Worm (Caenorhabditis elegans) whole organism, L4 larva: ENCODE results near the gene srt-52.
A peak's percentile ranks its signal among the peaks of the same experiment; 100 is the strongest.

ENCODE experiments used
- D1046.2 ChIP-seq: fragments of 200-800 bp; sonication (Bioruptor generic); IDR thresholded peaks from 2 replicates; pipeline ENCODE4 v1.3.6; 2022; ENCODE audit warnings: missing genetic modification characterization, missing compliant biosample characterization
- F10B5.3 ChIP-seq: sonication (generic microtip); optimal IDR thresholded peaks from 2 replicates; lab custom pipeline; 2016; ENCODE audit warnings: mild to moderate bottlenecking, missing genetic modification characterization, missing compliant biosample characterization
- F26F4.8 ChIP-seq: fragments of 200-800 bp; sonication (Bioruptor generic); conservative IDR thresholded peaks from 2 replicates; pipeline ENCODE4 v1.3.6; 2022; ENCODE audit warnings: missing genetic modification characterization, missing compliant biosample characterization
- Y105C5A.15 ChIP-seq: fragments of 200-800 bp; sonication (Bioruptor generic); IDR thresholded peaks from 2 replicates; pipeline ENCODE4 v1.3.6; 2022; ENCODE audit warnings: missing genetic modification characterization, missing compliant biosample characterization
- Y5F2A.4 ChIP-seq: fragments of 200-800 bp; sonication (Bioruptor generic); optimal IDR thresholded peaks from 2 replicates; lab custom pipeline; 2018; ENCODE audit warnings: mild to moderate bottlenecking, missing genetic modification characterization, missing compliant biosample characterization
- Y75B8A.6 ChIP-seq: fragments of 200-800 bp; sonication (Bioruptor generic); IDR thresholded peaks from 2 replicates; pipeline ENCODE4 v1.3.6; 2022; ENCODE audit warnings: missing genetic modification reagents, missing genetic modification characterization, missing compliant biosample characterization
- ZK337.2 ChIP-seq: fragments of 200-800 bp; sonication (Bioruptor generic); IDR thresholded peaks from 2 replicates; pipeline ENCODE4 v1.3.6; 2022; ENCODE audit warnings: missing genetic modification reagents, missing genetic modification characterization, missing compliant biosample characterization
- aha-1 ChIP-seq: fragments of 150-350 bp; peaks from one replicate; lab custom pipeline; 2014; ENCODE audit warnings: missing biosample characterization, missing genetic modification characterization
- arid-1 ChIP-seq: fragments of 200-800 bp; sonication (Bioruptor generic); conservative IDR thresholded peaks from 2 replicates; pipeline ENCODE4 v1.3.6; 2022; ENCODE audit warnings: missing genetic modification reagents, missing genetic modification characterization, missing compliant biosample characterization
- ceh-20 ChIP-seq: fragments of 200-800 bp; sonication (Bioruptor generic); IDR thresholded peaks from 2 replicates; pipeline ENCODE4 v1.3.6; 2022; ENCODE audit warnings: missing genetic modification reagents, missing genetic modification characterization, missing compliant biosample characterization
- ceh-28 ChIP-seq: fragments of 150-350 bp; optimal IDR thresholded peaks from 2 replicates; lab custom pipeline; 2014; ENCODE audit warnings: missing biosample characterization, missing genetic modification reagents, missing genetic modification characterization
- ceh-32 ChIP-seq: sonication (generic microtip); optimal IDR thresholded peaks from 2 replicates; lab custom pipeline; 2016; ENCODE audit warnings: mild to moderate bottlenecking, missing genetic modification characterization, missing compliant biosample characterization; ENCODE audit not compliant: poor library complexity
- ceh-44 ChIP-seq: fragments of 200-800 bp; sonication (Bioruptor generic); IDR thresholded peaks from 2 replicates; pipeline ENCODE4 v1.3.6; 2022; ENCODE audit warnings: missing genetic modification reagents, missing genetic modification characterization, missing compliant biosample characterization
- daf-16 ChIP-seq, 3 experiments: sonication (generic microtip); optimal IDR thresholded peaks; 2 replicates each; lab custom pipeline; 2016 to 2017; ENCODE audit warnings: missing genetic modification characterization in 3 of 3, missing genetic modification reagents in 3 of 3, mild to moderate bottlenecking in 2 of 3, missing compliant biosample characterization in 2 of 3, missing biosample characterization in 1 of 3, moderate library complexity in 1 of 3
- dmd-8 ChIP-seq: fragments of 200-800 bp; sonication (Bioruptor generic); IDR thresholded peaks from 2 replicates; pipeline ENCODE4 v1.3.6; 2022; ENCODE audit warnings: missing genetic modification characterization, missing compliant biosample characterization
- dmd-9 ChIP-seq: fragments of 200-800 bp; sonication (Bioruptor generic); IDR thresholded peaks from 2 replicates; pipeline ENCODE4 v1.3.6; 2022; ENCODE audit warnings: missing genetic modification reagents, missing genetic modification characterization, missing compliant biosample characterization
- duxl-1 ChIP-seq: sonication (generic microtip); optimal IDR thresholded peaks from 2 replicates; lab custom pipeline; 2016; ENCODE audit warnings: mild to moderate bottlenecking, missing genetic modification characterization, moderate library complexity, missing compliant biosample characterization; ENCODE audit not compliant: poor library complexity
- egl-27 ChIP-seq: sonication (generic microtip); optimal IDR thresholded peaks from 3 replicates; lab custom pipeline; 2017; ENCODE audit warnings: missing biosample characterization, missing genetic modification reagents, missing genetic modification characterization
- hif-1 ChIP-seq, 2 experiments: sonication (generic microtip); optimal IDR thresholded peaks; 2 replicates each; lab custom pipeline; 2016 to 2017; ENCODE audit warnings: missing compliant biosample characterization in 2 of 2, missing genetic modification characterization in 2 of 2, missing genetic modification reagents in 2 of 2, missing genotype in 2 of 2, mild to moderate bottlenecking in 1 of 2
- hlh-30 ChIP-seq: sonication (generic microtip); optimal IDR thresholded peaks from 2 replicates; lab custom pipeline; 2017; ENCODE audit warnings: antibody characterized with exemption, mild to moderate bottlenecking, missing genetic modification characterization, missing compliant biosample characterization; ENCODE audit not compliant: insufficient read depth
- jun-1 ChIP-seq: fragments of 150-350 bp; optimal IDR thresholded peaks from 2 replicates; lab custom pipeline; 2014; ENCODE audit warnings: missing biosample characterization, missing genetic modification reagents, missing genetic modification characterization
- lim-7 ChIP-seq: fragments of 200-800 bp; sonication (Bioruptor generic); IDR thresholded peaks from 2 replicates; pipeline ENCODE4 v1.3.6; 2022; ENCODE audit warnings: missing genetic modification characterization, missing compliant biosample characterization
- lin-1 ChIP-seq: fragments of 200-800 bp; sonication (Bioruptor generic); IDR thresholded peaks from 2 replicates; pipeline ENCODE4 v1.3.6; 2022; ENCODE audit warnings: missing genetic modification reagents, missing genetic modification characterization, missing compliant biosample characterization
- lin-15B ChIP-seq: fragments of 150-350 bp; sonication (generic microtip); optimal IDR thresholded peaks from 3 replicates; lab custom pipeline; 2014; ENCODE audit warnings: missing biosample characterization, missing genetic modification characterization
- lin-38 ChIP-seq: fragments of 200-800 bp; sonication (Bioruptor generic); IDR thresholded peaks from 2 replicates; pipeline ENCODE4 v1.3.6; 2022; ENCODE audit warnings: missing genetic modification reagents, missing genetic modification characterization, missing compliant biosample characterization
- madf-5 ChIP-seq, 2 experiments: fragments of 200-800 bp; sonication (Bioruptor generic); IDR thresholded peaks; 2 replicates each; pipeline ENCODE4 v1.3.6; 2022; ENCODE audit warnings: missing compliant biosample characterization in 2 of 2, missing genetic modification characterization in 2 of 2
- madf-9 ChIP-seq: fragments of 200-800 bp; sonication (Bioruptor generic); conservative IDR thresholded peaks from 2 replicates; pipeline ENCODE4 v1.3.6; 2022; ENCODE audit warnings: missing genetic modification reagents, missing genetic modification characterization, missing compliant biosample characterization
- mes-2 ChIP-seq: sonication (generic microtip); optimal IDR thresholded peaks from 2 replicates; lab custom pipeline; 2016; ENCODE audit warnings: missing genotype, mild to moderate bottlenecking, missing genetic modification characterization, missing compliant biosample characterization; ENCODE audit not compliant: poor library complexity, severe bottlenecking
- nhr-10 ChIP-seq: fragments of 150-350 bp; optimal IDR thresholded peaks from 2 replicates; lab custom pipeline; 2014; ENCODE audit warnings: missing biosample characterization, missing genetic modification characterization
- nhr-11 ChIP-seq: fragments of 150-350 bp; optimal IDR thresholded peaks from 2 replicates; lab custom pipeline; 2014; ENCODE audit warnings: missing biosample characterization, missing genetic modification characterization
- nhr-111 ChIP-seq: fragments of 200-800 bp; sonication (Bioruptor generic); optimal IDR thresholded peaks from 2 replicates; lab custom pipeline; 2018; ENCODE audit warnings: mild to moderate bottlenecking, missing genetic modification characterization, missing compliant biosample characterization
- nhr-28 ChIP-seq: fragments of 150-350 bp; optimal IDR thresholded peaks from 2 replicates; lab custom pipeline; 2014; ENCODE audit warnings: missing biosample characterization, missing genetic modification characterization
- nhr-48 ChIP-seq: sonication (generic microtip); optimal IDR thresholded peaks from 2 replicates; lab custom pipeline; 2016; ENCODE audit warnings: mild to moderate bottlenecking, missing genetic modification characterization, missing compliant biosample characterization
- nhr-6 ChIP-seq: fragments of 150-350 bp; optimal IDR thresholded peaks from 2 replicates; lab custom pipeline; 2014; ENCODE audit warnings: missing biosample characterization, missing genetic modification characterization
- nhr-76 ChIP-seq: fragments of 150-350 bp; optimal IDR thresholded peaks from 2 replicates; lab custom pipeline; 2014; ENCODE audit warnings: missing biosample characterization, missing genetic modification characterization
- php-3 ChIP-seq: fragments of 200-800 bp; sonication (Bioruptor generic); IDR thresholded peaks from 2 replicates; pipeline ENCODE4 v1.3.6; 2022; ENCODE audit warnings: missing genetic modification reagents, missing genetic modification characterization, missing compliant biosample characterization
- pqm-1 ChIP-seq: sonication (generic microtip); optimal IDR thresholded peaks from 2 replicates; lab custom pipeline; 2017; ENCODE audit warnings: missing biosample characterization, missing genetic modification characterization
- sdz-12 ChIP-seq: fragments of 200-800 bp; sonication (Bioruptor generic); optimal IDR thresholded peaks from 2 replicates; lab custom pipeline; 2018; ENCODE audit warnings: mild to moderate bottlenecking, missing genetic modification characterization, missing compliant biosample characterization
- snpc-1.2 ChIP-seq: fragments of 200-800 bp; sonication (Bioruptor generic); IDR thresholded peaks from 2 replicates; pipeline ENCODE4 v1.3.6; 2022; ENCODE audit warnings: missing genetic modification reagents, missing genetic modification characterization, missing compliant biosample characterization
- snpc-4 ChIP-seq: fragments of 150-350 bp; optimal IDR thresholded peaks from 2 replicates; lab custom pipeline; 2014; ENCODE audit warnings: missing biosample characterization, missing genetic modification characterization
- spr-1 ChIP-seq: sonication (generic microtip); optimal IDR thresholded peaks from 2 replicates; lab custom pipeline; 2016; ENCODE audit warnings: mild to moderate bottlenecking, missing genetic modification characterization, missing compliant biosample characterization
- spr-3 ChIP-seq: fragments of 200-800 bp; sonication (Bioruptor generic); optimal IDR thresholded peaks from 2 replicates; lab custom pipeline; 2018; ENCODE audit warnings: mild to moderate bottlenecking, missing genetic modification characterization, missing compliant biosample characterization
- tag-97 ChIP-seq: fragments of 200-800 bp; sonication (Bioruptor generic); IDR thresholded peaks from 2 replicates; pipeline ENCODE4 v1.3.6; 2022; ENCODE audit warnings: missing genetic modification characterization, missing compliant biosample characterization
- tra-1 ChIP-seq: fragments of 200-800 bp; sonication (Bioruptor generic); IDR thresholded peaks from 2 replicates; pipeline ENCODE4 v1.3.6; 2022; ENCODE audit warnings: missing genetic modification reagents, missing genetic modification characterization, missing compliant biosample characterization
- vab-7 ChIP-seq: fragments of 200-800 bp; sonication (Bioruptor generic); IDR thresholded peaks from 2 replicates; pipeline ENCODE4 v1.3.6; 2022; ENCODE audit warnings: missing genetic modification reagents, missing genetic modification characterization, missing compliant biosample characterization
- zag-1 ChIP-seq: fragments of 150-350 bp; optimal IDR thresholded peaks from 2 replicates; lab custom pipeline; 2014; ENCODE audit warnings: missing biosample characterization, missing genetic modification characterization
- zip-11 ChIP-seq: fragments of 200-800 bp; sonication (Bioruptor generic); IDR thresholded peaks from 2 replicates; pipeline ENCODE4 v1.3.6; 2022; ENCODE audit warnings: missing genetic modification characterization, missing compliant biosample characterization
- ztf-11 ChIP-seq: fragments of 150-350 bp; optimal IDR thresholded peaks from 2 replicates; lab custom pipeline; 2014; ENCODE audit warnings: missing biosample characterization, missing genetic modification characterization
- ztf-7 ChIP-seq: fragments of 150-350 bp; optimal IDR thresholded peaks from 2 replicates; lab custom pipeline; 2014; ENCODE audit warnings: missing biosample characterization, missing genetic modification characterization

srt-52 gene

ce11 chrV:58971-59370, 3.1 kb upstream of the srt-52 start, which contains the start of gene cyp-29A3:
Gene cyp-29A3, plus strand, starts transcription at chrV:59239.
- TF ChIP-seq ztf-7 (tag; lab: Kevin White, UChicago) (no peak), nhr-11 (tag; lab: Kevin White, UChicago) (no peak), daf-16 (GFP tag; optimal IDR thresholded peaks at IDR 0.05; lab: Kevin White, UChicago) (no peak), daf-16 (tag; optimal IDR thresholded peaks at IDR 0.05; lab: Kevin White, UChicago) (peak; percentile 48), ztf-11 (tag; lab: Kevin White, UChicago) (no peak), pqm-1 (tag; lab: Kevin White, UChicago) (no peak), arid-1 (no peak), aha-1 (tag; lab: Kevin White, UChicago) (no peak), snpc-4 (tag; lab: Kevin White, UChicago) (no peak), nhr-28 (tag; lab: Kevin White, UChicago) (peak; percentile 94), madf-5 (GFP tag; IDR thresholded peaks at IDR 0.05; lab: Robert Waterston, UW) (no peak), mes-2 (tag; lab: Kevin White, UChicago) (no peak), Y5F2A.4 (GFP tag; lab: Kevin White, UChicago) (no peak), nhr-48 (no peak)

ce11 chrV:53286-53685, 2.6 kb downstream of the srt-52 start:
- TF ChIP-seq dmd-8 (GFP tag; lab: Robert Waterston, UW) (peak; percentile 89), egl-27 (tag; lab: Kevin White, UChicago) (no peak), D1046.2 (peak; percentile 87), ztf-11 (tag; lab: Kevin White, UChicago) (no peak), F10B5.3 (tag; lab: Kevin White, UChicago) (peak; percentile 39), tra-1 (GFP tag; lab: Robert Waterston, UW) (peak; percentile 59; the same call in 1 of the 2 replicates), ceh-32 (tag; lab: Kevin White, UChicago) (peak; percentile 7), lin-15B (no peak), zag-1 (tag; lab: Kevin White, UChicago) (no peak), lim-7 (peak; percentile 93), ceh-28 (tag; lab: Kevin White, UChicago) (no peak), ceh-44 (peak; percentile 75; the same call in 1 of the 2 replicates), vab-7 (GFP tag; lab: Robert Waterston, UW) (no peak; the same call in 1 of the 2 replicates), spr-1 (tag; lab: Kevin White, UChicago) (peak; percentile 40), lin-1 (GFP tag; lab: Robert Waterston, UW) (peak; percentile 77), tag-97 (GFP tag; lab: Robert Waterston, UW) (no peak), F26F4.8 (peak; percentile 91), ceh-20 (GFP tag; lab: Robert Waterston, UW) (0 out of 2 replicates have a peak, but pooled peaks have one; percentile 24), jun-1 (tag; lab: Kevin White, UChicago) (peak; percentile 4), Y105C5A.15 (GFP tag; lab: Robert Waterston, UW) (0 out of 2 replicates have a peak, but pooled peaks have one; percentile 56), hif-1 (tag; optimal IDR thresholded peaks at IDR 0.05; lab: Kevin White, UChicago) (no peak), ZK337.2 (GFP tag; lab: Robert Waterston, UW) (peak; percentile 45; the same call in 1 of the 2 replicates), mes-2 (tag; lab: Kevin White, UChicago) (peak; percentile 76), Y75B8A.6 (GFP tag; lab: Robert Waterston, UW) (peak; percentile 86), nhr-6 (tag; lab: Kevin White, UChicago) (peak; percentile 31), php-3 (GFP tag; lab: Robert Waterston, UW) (peak; percentile 76), sdz-12 (GFP tag; lab: Kevin White, UChicago) (peak; percentile 62), spr-3 (peak; percentile 17), dmd-9 (0 out of 2 replicates have a peak, but pooled peaks have one; percentile 10), lin-38 (GFP tag; lab: Robert Waterston, UW) (peak; percentile 75), snpc-1.2 (peak; percentile 81), nhr-76 (no peak), duxl-1 (tag; lab: Kevin White, UChicago) (peak; percentile 77), nhr-10 (tag; lab: Kevin White, UChicago) (no peak), zip-11 (GFP tag; lab: Robert Waterston, UW) (peak; percentile 87), madf-9 (GFP tag; lab: Robert Waterston, UW) (peak; percentile 76), nhr-111 (GFP tag; lab: Kevin White, UChicago) (peak; percentile 71), hlh-30 (peak; percentile 62)
